Fruit fly (Drosophila melanogaster): ENCODE measurements around the gene Sfp24Bc.

- TF ChIP-seq CG6254 (GFP tag; optimal IDR thresholded peaks at IDR 0.05) (no peak), wor (GFP tag; IDR thresholded peaks at IDR 0.05) (no peak), CG6175 (GFP tag; IDR thresholded peaks at IDR 0.05) (0 out of 3 replicates have a peak, but pooled peaks have one; percentile 19), usp (GFP tag; optimal IDR thresholded peaks at IDR 0.05) (no peak), CG2199 (GFP tag; IDR thresholded peaks at IDR 0.05) (no peak), Sin3A (optimal IDR thresholded peaks at IDR 0.05) (no peak), Dfd (GFP tag; optimal IDR thresholded peaks at IDR 0.05) (no peak), CG8765 (GFP tag; IDR thresholded peaks at IDR 0.05) (no peak), CG33213 (GFP tag; optimal IDR thresholded peaks at IDR 0.05) (no peak), Optix (GFP tag; IDR thresholded peaks at IDR 0.05) (no peak), aop (GFP tag; IDR thresholded peaks at IDR 0.05) (no peak)
Observed at dm6 chr2L:3629466-3629865, 40.9 kb downstream of the Sfp24Bc start.
